Fruit fly (Drosophila melanogaster) whole organism, adult: ENCODE results near the gene CG13359.

Source experiments
- CG11617 ChIP-seq: fragments of 200-800 bp; sonication (Bioruptor generic); optimal IDR thresholded peaks from 2 replicates; lab custom pipeline; 2017; ENCODE audit warnings: mild to moderate bottlenecking, missing biosample characterization, missing genetic modification reagents, missing genetic modification characterization
- CG12768 ChIP-seq: fragments of 200-800 bp; sonication (Bioruptor generic); optimal IDR thresholded peaks from 2 replicates; lab custom pipeline; 2017; ENCODE audit warnings: missing biosample characterization, missing genetic modification characterization, mild to moderate bottlenecking, moderate library complexity, missing genetic modification reagents
- CG14711 ChIP-seq: fragments of 200-800 bp; sonication (Bioruptor generic); optimal IDR thresholded peaks from 2 replicates; lab custom pipeline; 2018; ENCODE audit warnings: missing biosample characterization, mild to moderate bottlenecking, missing genetic modification characterization, moderate library complexity
- CG1620 ChIP-seq: fragments of 200-800 bp; sonication (Bioruptor generic); optimal IDR thresholded peaks from 2 replicates; lab custom pipeline; 2016; ENCODE audit warnings: missing biosample characterization, missing genetic modification characterization
- CG33017 ChIP-seq: fragments of 200-800 bp; sonication (Bioruptor generic); optimal IDR thresholded peaks from 2 replicates; lab custom pipeline; 2018; ENCODE audit warnings: missing biosample characterization, mild to moderate bottlenecking, missing genetic modification characterization, moderate library complexity
- CG5204 ChIP-seq: fragments of 200-800 bp; sonication (Bioruptor generic); optimal IDR thresholded peaks from 2 replicates; lab custom pipeline; 2016; ENCODE audit warnings: missing biosample characterization, missing genetic modification characterization
- CG7045 ChIP-seq: fragments of 200-800 bp; sonication (Bioruptor generic); optimal IDR thresholded peaks from 2 replicates; lab custom pipeline; 2017; ENCODE audit warnings: missing biosample characterization, mild to moderate bottlenecking, missing genetic modification characterization
- CG7101 ChIP-seq: fragments of 200-800 bp; sonication (Bioruptor generic); optimal IDR thresholded peaks from 2 replicates; lab custom pipeline; 2018; ENCODE audit warnings: missing biosample characterization, mild to moderate bottlenecking, missing genetic modification characterization, moderate library complexity
- Clk ChIP-seq: fragments of 200-800 bp; sonication (Bioruptor generic); optimal IDR thresholded peaks from 2 replicates; lab custom pipeline; 2017; ENCODE audit warnings: missing biosample characterization, missing genetic modification characterization
- Crg-1 ChIP-seq: fragments of 200-800 bp; sonication (Bioruptor generic); optimal IDR thresholded peaks from 2 replicates; lab custom pipeline; 2016; ENCODE audit warnings: missing biosample characterization, missing genetic modification characterization
- Hr96 ChIP-seq: fragments of 200-800 bp; sonication (Bioruptor generic); optimal IDR thresholded peaks from 2 replicates; lab custom pipeline; 2016; ENCODE audit warnings: missing biosample characterization, missing genetic modification characterization
- Mnt ChIP-seq: fragments of 200-800 bp; sonication (Bioruptor generic); optimal IDR thresholded peaks from 2 replicates; lab custom pipeline; 2016; ENCODE audit warnings: missing biosample characterization, mild to moderate bottlenecking, missing genetic modification characterization
- bab1 ChIP-seq: fragments of 200-800 bp; sonication (Bioruptor generic); optimal IDR thresholded peaks from 3 replicates; lab custom pipeline; 2019; ENCODE audit warnings: missing biosample characterization, mild to moderate bottlenecking, missing genetic modification characterization, moderate library complexity
- cic ChIP-seq: fragments of 200-800 bp; sonication (Bioruptor generic); optimal IDR thresholded peaks from 2 replicates; lab custom pipeline; 2017; ENCODE audit warnings: missing biosample characterization, mild to moderate bottlenecking, missing genetic modification characterization, moderate library complexity
- cnc ChIP-seq, 2 experiments: fragments of >200 bp; optimal IDR thresholded peaks; 2 replicates each; lab custom pipeline; 2017
- kay ChIP-seq: fragments of 200-800 bp; sonication (Bioruptor generic); peaks from one replicate; lab custom pipeline; 2016; ENCODE audit warnings: missing biosample characterization, missing genetic modification characterization, borderline replicate concordance
- ovo ChIP-seq: fragments of 200-800 bp; sonication (Bioruptor generic); optimal IDR thresholded peaks from 2 replicates; lab custom pipeline; 2016; ENCODE audit warnings: missing biosample characterization, missing genetic modification characterization
- pad ChIP-seq: fragments of 200-800 bp; sonication (Bioruptor generic); optimal IDR thresholded peaks from 3 replicates; lab custom pipeline; 2017; ENCODE audit warnings: missing biosample characterization, missing genetic modification characterization, mild to moderate bottlenecking, moderate library complexity, missing genetic modification reagents
- tj ChIP-seq: fragments of 200-800 bp; sonication (Bioruptor generic); optimal IDR thresholded peaks from 3 replicates; lab custom pipeline; 2017; ENCODE audit warnings: missing biosample characterization, mild to moderate bottlenecking, missing genetic modification characterization, moderate library complexity
- toe ChIP-seq: fragments of 200-800 bp; sonication (Bioruptor generic); optimal IDR thresholded peaks from 2 replicates; lab custom pipeline; 2016; ENCODE audit warnings: missing biosample characterization, missing genetic modification characterization

Gene CG13359

DNA sequence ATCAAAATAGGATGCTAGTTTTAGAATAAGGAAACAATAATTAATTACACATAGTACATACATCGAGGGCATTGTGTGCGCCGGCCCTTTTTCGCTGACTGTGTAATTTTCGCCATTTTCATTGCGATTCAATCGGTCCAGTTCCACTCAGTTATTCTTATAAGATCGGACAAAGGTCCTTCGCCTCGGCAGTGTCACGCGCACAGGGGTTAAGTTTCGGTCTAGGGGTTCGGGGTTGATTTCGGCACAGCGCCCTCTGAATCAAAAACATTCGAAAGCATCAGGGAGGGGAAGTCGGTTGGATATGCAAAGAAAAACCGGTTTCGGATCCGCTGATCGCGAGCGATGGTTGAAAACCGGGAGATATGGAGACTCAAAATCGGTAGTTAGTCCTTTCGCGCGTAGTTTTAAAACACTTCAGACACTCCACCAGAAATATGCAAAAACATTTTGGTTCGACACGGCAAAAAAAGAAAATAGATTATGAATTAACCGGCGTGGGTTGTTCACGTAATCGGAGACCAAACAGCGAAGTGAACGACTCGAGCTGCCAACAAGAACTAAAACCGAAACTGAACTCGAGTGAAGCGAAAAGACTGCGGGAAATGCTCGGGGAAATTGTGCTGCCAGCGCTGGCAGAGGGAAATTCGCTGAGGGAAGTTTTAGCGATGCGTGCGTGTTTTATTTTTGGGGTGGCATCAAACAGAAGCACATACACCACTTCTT, 32.9 kb upstream of the CG13359 start:
- TF ChIP-seq toe (GFP tag; lab: Kevin White, UChicago), result no peak
- no peak for TF ChIP-seq Mnt
- TF ChIP-seq bab1 (GFP tag; lab: Kevin White, UChicago), result no peak
- TF ChIP-seq CG14711 (tag; lab: Kevin White, UChicago), result no peak
- no peak for TF ChIP-seq CG12768
- no peak for TF ChIP-seq CG11617 (GFP tag; lab: Kevin White, UChicago)
- no peak for TF ChIP-seq Clk
- TF ChIP-seq CG5204 (GFP tag; lab: Kevin White, UChicago), result no peak
- TF ChIP-seq ovo (GFP tag; lab: Kevin White, UChicago), result no peak
- no peak for TF ChIP-seq CG7045 (GFP tag; lab: Kevin White, UChicago)
- no peak for TF ChIP-seq CG33017 (tag; lab: Kevin White, UChicago)
- no peak for TF ChIP-seq Crg-1 (GFP tag; lab: Kevin White, UChicago)
- no peak for TF ChIP-seq cic (GFP tag; lab: Kevin White, UChicago)

DNA sequence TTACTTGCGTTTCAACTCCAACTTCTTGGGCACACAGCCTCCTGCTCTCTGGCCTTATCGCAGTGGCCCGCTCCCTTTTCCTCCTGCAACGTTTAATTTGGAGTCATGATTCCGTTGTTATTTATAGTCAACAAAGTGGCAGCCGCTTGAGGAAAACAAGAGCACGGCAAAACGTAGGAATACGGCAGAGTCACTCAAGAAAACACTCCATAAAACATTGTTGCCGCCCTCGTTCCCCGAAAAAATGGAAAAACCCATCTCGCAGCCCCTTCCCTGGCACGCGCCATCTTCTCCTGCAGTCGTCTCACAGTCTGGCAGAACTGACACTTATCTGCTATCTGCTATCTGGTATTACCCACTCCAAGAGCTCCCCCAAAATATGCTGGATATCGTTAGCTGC, 21.7 kb upstream of the CG13359 start:
- TF ChIP-seq bab1 (GFP tag; lab: Kevin White, UChicago) (no peak), Clk (no peak), ovo (GFP tag; lab: Kevin White, UChicago) (no peak), CG1620 (GFP tag; lab: Kevin White, UChicago) (no peak), CG7045 (GFP tag; lab: Kevin White, UChicago) (no peak), cnc (optimal IDR thresholded peaks at IDR 0.05; lab: Kevin White, UChicago) (no peak), CG33017 (tag; lab: Kevin White, UChicago) (no peak), CG12768 (no peak)

DNA sequence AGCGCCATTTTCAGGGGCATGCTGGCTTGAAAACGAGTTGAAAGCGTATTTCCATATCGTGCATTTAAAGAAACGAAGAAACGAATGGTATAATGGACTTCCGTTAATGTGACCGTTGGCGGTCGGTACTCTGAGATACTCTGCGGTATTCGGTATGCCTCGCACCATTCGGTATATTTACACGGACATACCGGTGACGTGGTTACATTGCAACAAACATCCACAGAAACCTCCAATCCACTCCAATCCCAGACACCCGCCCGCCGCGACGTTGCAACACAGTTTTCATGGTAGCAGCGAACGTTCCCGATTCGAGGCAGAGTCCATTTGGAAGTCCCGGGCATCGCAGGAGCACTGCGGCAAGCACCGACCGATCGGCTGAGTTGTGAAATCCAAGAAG, 2.6 kb upstream of the CG13359 start, which contains the start of gene Sec22:
TSS of gene Sec22 (plus strand) at position 170 of the 400 bp plus-strand sequence.
- TF ChIP-seq CG33017 (tag; lab: Kevin White, UChicago), result no peak
- TF ChIP-seq pad (GFP tag; lab: Kevin White, UChicago), result peak; percentile 3
- peak; percentile 2 for TF ChIP-seq CG7101 (tag; lab: Kevin White, UChicago)
- TF ChIP-seq ovo (GFP tag; lab: Kevin White, UChicago), result no peak
- TF ChIP-seq CG7045 (GFP tag; lab: Kevin White, UChicago), result no peak
- no peak for TF ChIP-seq Clk
- peak; percentile 4 for TF ChIP-seq CG1620 (GFP tag; lab: Kevin White, UChicago)
- TF ChIP-seq bab1 (GFP tag; lab: Kevin White, UChicago), result peak; percentile 54
- TF ChIP-seq CG5204 (GFP tag; lab: Kevin White, UChicago), result no peak
- no peak for TF ChIP-seq CG14711 (tag; lab: Kevin White, UChicago)
- TF ChIP-seq toe (GFP tag; lab: Kevin White, UChicago), result no peak
- no peak for TF ChIP-seq tj
- no peak for TF ChIP-seq cnc (optimal IDR thresholded peaks at IDR 0.05; lab: Kevin White, UChicago)
- no peak for TF ChIP-seq CG12768
- no peak for TF ChIP-seq CG11617 (GFP tag; lab: Kevin White, UChicago)
- TF ChIP-seq cic (GFP tag; lab: Kevin White, UChicago), result no peak

DNA sequence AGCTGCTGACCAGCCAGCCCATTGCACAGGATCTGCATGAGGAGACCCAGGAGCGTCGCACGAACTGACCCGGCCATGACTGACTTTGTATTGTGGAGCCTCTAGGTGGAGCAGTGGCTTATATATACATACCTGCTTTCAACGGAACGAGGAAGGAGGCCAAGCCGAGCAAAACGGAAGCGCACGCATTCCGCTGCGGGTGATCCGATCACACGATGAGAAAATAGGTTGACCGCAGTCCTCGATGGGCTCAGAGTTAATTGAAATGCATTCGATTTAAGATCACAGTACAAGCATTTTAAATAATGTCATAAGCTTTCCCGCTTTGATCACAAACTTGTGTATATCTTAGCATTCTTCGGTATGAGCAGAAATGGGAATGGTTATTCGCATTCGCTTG, 1.6 kb upstream of the CG13359 start, which contains the start of gene CG13358:
TSS of gene CG13358 (minus strand) at position 101 of the 400 bp plus-strand sequence.
- TF ChIP-seq CG1620 (GFP tag; lab: Kevin White, UChicago) (no peak), Crg-1 (GFP tag; lab: Kevin White, UChicago) (no peak), Hr96 (GFP tag; lab: Kevin White, UChicago) (no peak), CG14711 (tag; lab: Kevin White, UChicago) (no peak), toe (GFP tag; lab: Kevin White, UChicago) (no peak), ovo (GFP tag; lab: Kevin White, UChicago) (no peak), CG5204 (GFP tag; lab: Kevin White, UChicago) (no peak), CG33017 (tag; lab: Kevin White, UChicago) (no peak), cnc (optimal IDR thresholded peaks at IDR 0.05; lab: Kevin White, UChicago) (no peak), CG7045 (GFP tag; lab: Kevin White, UChicago) (no peak), CG12768 (no peak), cic (GFP tag; lab: Kevin White, UChicago) (no peak), CG7101 (tag; lab: Kevin White, UChicago) (no peak), bab1 (GFP tag; lab: Kevin White, UChicago) (no peak)

DNA sequence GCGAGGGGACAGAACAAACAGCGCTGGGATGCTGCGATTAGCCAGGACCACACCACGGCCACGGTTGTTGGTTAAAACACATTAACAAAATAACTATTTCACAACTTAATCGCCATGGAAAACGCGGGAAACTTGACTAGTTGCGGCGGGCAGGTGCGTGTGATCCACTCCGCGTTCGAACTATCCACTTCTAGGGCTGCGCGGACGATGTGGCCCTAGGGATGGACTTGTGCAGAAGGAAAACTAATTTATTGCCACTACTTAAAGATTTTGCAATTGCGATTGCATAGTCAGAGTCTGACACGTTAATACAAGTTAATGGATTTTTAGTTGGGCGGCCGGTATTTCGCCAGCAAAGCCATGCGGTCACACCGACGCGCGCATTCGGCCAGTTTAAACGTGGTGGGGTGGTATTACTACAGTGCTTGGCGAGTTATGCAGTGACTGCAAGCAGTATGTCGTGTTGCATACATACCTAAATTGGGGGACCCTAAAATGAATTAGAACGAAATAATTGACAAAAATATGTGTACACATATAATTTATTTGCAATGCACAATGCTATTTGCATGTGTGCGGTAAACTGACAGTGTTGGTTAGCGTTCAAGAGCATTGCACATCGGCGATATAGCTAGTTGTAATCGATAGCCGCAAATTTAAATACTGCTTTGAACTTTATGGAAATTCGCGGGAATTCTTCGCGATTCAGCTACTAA, 2.0 kb downstream of the CG13359 start, which contains the start of gene Rbf:
TSS of gene Rbf (minus strand) at position 323 of the 716 bp plus-strand sequence.
- TF ChIP-seq toe (GFP tag; lab: Kevin White, UChicago), result peak; percentile 27
- no peak for TF ChIP-seq CG7101 (tag; lab: Kevin White, UChicago)
- no peak for TF ChIP-seq ovo (GFP tag; lab: Kevin White, UChicago)
- TF ChIP-seq CG12768, result no peak
- peak; percentile 63 for TF ChIP-seq Crg-1 (GFP tag; lab: Kevin White, UChicago)
- no peak for TF ChIP-seq Clk
- no peak for TF ChIP-seq CG11617 (GFP tag; lab: Kevin White, UChicago)
- no peak for TF ChIP-seq tj
- TF ChIP-seq Mnt, result peak; percentile 51
- TF ChIP-seq cnc (optimal IDR thresholded peaks at IDR 0.05; lab: Kevin White, UChicago), result no peak
- peak; percentile 48 for TF ChIP-seq pad (GFP tag; lab: Kevin White, UChicago)
- TF ChIP-seq Hr96 (GFP tag; lab: Kevin White, UChicago), result peak; percentile 41
- no peak for TF ChIP-seq CG14711 (tag; lab: Kevin White, UChicago)
- TF ChIP-seq CG7045 (GFP tag; lab: Kevin White, UChicago), result no peak
- TF ChIP-seq cic (GFP tag; lab: Kevin White, UChicago), result no peak
- no peak for TF ChIP-seq bab1 (GFP tag; lab: Kevin White, UChicago)
- TF ChIP-seq CG5204 (GFP tag; lab: Kevin White, UChicago), result no peak
- TF ChIP-seq CG1620 (GFP tag; lab: Kevin White, UChicago), result peak; percentile 63
- no peak for TF ChIP-seq kay
- TF ChIP-seq CG33017 (tag; lab: Kevin White, UChicago), result no peak
